Worm (Caenorhabditis elegans) whole organism, late embryonic: Measurements from ENCODE around the gene adt-2.

Source experiments
- F13H6.1 ChIP-seq: sonication (generic microtip); optimal IDR thresholded peaks from 2 replicates; lab custom pipeline; 2016; ENCODE audit warnings: missing genetic modification characterization, missing compliant biosample characterization
- K09A11.1 ChIP-seq: sonication (generic microtip); optimal IDR thresholded peaks from 2 replicates; lab custom pipeline; 2017; ENCODE audit warnings: antibody characterized with exemption, mild to moderate bottlenecking, missing genetic modification characterization, missing compliant biosample characterization; ENCODE audit not compliant: insufficient read depth
- ceh-14 ChIP-seq: sonication (generic microtip); optimal IDR thresholded peaks from 2 replicates; lab custom pipeline; 2016; ENCODE audit warnings: missing genotype, missing genetic modification characterization, missing compliant biosample characterization
- ceh-19 ChIP-seq: fragments of 200-800 bp; sonication (Bioruptor generic); optimal IDR thresholded peaks from 2 replicates; lab custom pipeline; 2018; ENCODE audit warnings: mild to moderate bottlenecking, missing genetic modification characterization, missing compliant biosample characterization
- ceh-34 ChIP-seq: sonication (generic microtip); optimal IDR thresholded peaks from 2 replicates; lab custom pipeline; 2016; ENCODE audit warnings: mild to moderate bottlenecking, missing genetic modification characterization, missing compliant biosample characterization
- ceh-45 ChIP-seq: fragments of 200-800 bp; sonication (Bioruptor generic); IDR thresholded peaks from 2 replicates; pipeline ENCODE4 v1.3.6; 2022; ENCODE audit warnings: missing genetic modification reagents, missing genetic modification characterization, missing compliant biosample characterization
- ceh-48 ChIP-seq: sonication (generic microtip); optimal IDR thresholded peaks from 2 replicates; lab custom pipeline; 2016; ENCODE audit warnings: missing genetic modification characterization, inconsistent platforms, missing compliant biosample characterization
- ceh-6 ChIP-seq: fragments of 200-800 bp; sonication (Bioruptor generic); optimal IDR thresholded peaks from 2 replicates; lab custom pipeline; 2018; ENCODE audit warnings: mild to moderate bottlenecking, missing genetic modification characterization, missing compliant biosample characterization
- che-1 ChIP-seq: sonication (generic microtip); optimal IDR thresholded peaks from 2 replicates; lab custom pipeline; 2016; ENCODE audit warnings: mild to moderate bottlenecking, missing genetic modification characterization, missing compliant biosample characterization
- fkh-6 ChIP-seq: sonication (generic microtip); optimal IDR thresholded peaks from 2 replicates; lab custom pipeline; 2016; ENCODE audit warnings: missing genetic modification characterization, missing compliant biosample characterization
- hlh-13 ChIP-seq: fragments of 200-800 bp; sonication (Bioruptor generic); optimal IDR thresholded peaks from 2 replicates; lab custom pipeline; 2018; ENCODE audit warnings: mild to moderate bottlenecking, missing genetic modification characterization, missing compliant biosample characterization
- hlh-8 ChIP-seq: sonication (generic microtip); optimal IDR thresholded peaks from 2 replicates; lab custom pipeline; 2016; ENCODE audit warnings: missing genotype, missing genetic modification characterization, missing compliant biosample characterization
- lin-11 ChIP-seq: fragments of 200-800 bp; sonication (Bioruptor generic); optimal IDR thresholded peaks from 2 replicates; lab custom pipeline; 2018; ENCODE audit warnings: mild to moderate bottlenecking, missing genetic modification characterization, missing compliant biosample characterization
- mec-3 ChIP-seq: sonication (generic microtip); optimal IDR thresholded peaks from 2 replicates; lab custom pipeline; 2016; ENCODE audit warnings: borderline replicate concordance, missing genetic modification characterization, missing compliant biosample characterization
- nhr-232 ChIP-seq: sonication (generic microtip); optimal IDR thresholded peaks from 2 replicates; lab custom pipeline; 2016; ENCODE audit warnings: missing genetic modification characterization, missing compliant biosample characterization
- pax-1 ChIP-seq: fragments of 150-350 bp; optimal IDR thresholded peaks from 2 replicates; lab custom pipeline; 2014; ENCODE audit warnings: missing biosample characterization, missing genetic modification characterization
- pha-4 ChIP-seq: fragments of 150-350 bp; optimal IDR thresholded peaks from 2 replicates; lab custom pipeline; 2018; ENCODE audit warnings: missing biosample characterization, missing genetic modification reagents, missing genetic modification characterization
- syd-9 ChIP-seq: sonication (generic microtip); optimal IDR thresholded peaks from 2 replicates; lab custom pipeline; 2016; ENCODE audit warnings: mild to moderate bottlenecking, missing genetic modification characterization, moderate library complexity, missing compliant biosample characterization
- tbx-7 ChIP-seq: sonication (generic microtip); optimal IDR thresholded peaks from 2 replicates; lab custom pipeline; 2016; ENCODE audit warnings: missing genotype, missing genetic modification characterization, missing compliant biosample characterization
- unc-55 ChIP-seq: sonication (generic microtip); optimal IDR thresholded peaks from 2 replicates; lab custom pipeline; 2017; ENCODE audit warnings: missing biosample characterization, missing genetic modification reagents, missing genetic modification characterization
- unc-86 ChIP-seq: sonication (generic microtip); optimal IDR thresholded peaks from 2 replicates; lab custom pipeline; 2016; ENCODE audit warnings: missing genetic modification characterization, missing compliant biosample characterization
- zip-5 ChIP-seq: sonication (generic microtip); optimal IDR thresholded peaks from 2 replicates; lab custom pipeline; 2016; ENCODE audit warnings: missing genetic modification characterization, missing compliant biosample characterization
- ztf-16 ChIP-seq: sonication (generic microtip); optimal IDR thresholded peaks from 2 replicates; lab custom pipeline; 2017; ENCODE audit warnings: missing genetic modification characterization, missing compliant biosample characterization

The adt-2 gene

DNA sequence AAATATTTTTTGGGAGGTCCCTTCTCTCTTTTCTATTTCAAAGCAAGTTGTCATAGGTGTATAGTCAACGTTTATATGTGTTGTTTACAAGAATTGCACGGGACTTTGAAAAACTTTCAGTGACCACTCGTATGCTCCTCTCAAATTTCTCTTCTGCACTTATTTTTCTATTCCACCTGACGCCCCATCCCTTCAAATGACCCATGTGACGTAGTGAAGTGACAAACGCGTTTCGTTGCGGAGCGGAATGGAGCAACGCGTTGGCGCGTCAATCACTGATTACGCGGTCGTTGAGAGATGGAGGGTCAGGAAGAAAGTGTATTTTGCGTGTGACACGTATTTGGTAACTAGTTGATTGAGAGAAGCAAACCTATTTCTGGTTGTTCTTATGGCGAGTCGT is 50.0 kb downstream of the adt-2 start:
- no peak for TF ChIP-seq tbx-7 (tag; lab: Kevin White, UChicago)
- no peak for TF ChIP-seq ceh-45 (GFP tag; lab: Robert Waterston, UW)
- no peak for TF ChIP-seq che-1 (tag; lab: Kevin White, UChicago)
- TF ChIP-seq unc-55 = peak; percentile 68

ce11 chrX:7638790-7639189 is 52.8 kb downstream of the adt-2 start:
- TF ChIP-seq hlh-13 (GFP tag; lab: Kevin White, UChicago) = no peak
- TF ChIP-seq F13H6.1 = no peak
- no peak for TF ChIP-seq unc-86 (tag; lab: Kevin White, UChicago)

ce11 chrX:7640391-7640790 is 54.4 kb downstream of the adt-2 start:
- no peak for TF ChIP-seq nhr-232 (tag; lab: Kevin White, UChicago)
- TF ChIP-seq fkh-6 (tag; lab: Kevin White, UChicago) = no peak
- TF ChIP-seq lin-11 (tag; lab: Kevin White, UChicago) = no peak
- TF ChIP-seq zip-5 (tag; lab: Kevin White, UChicago) = no peak
- no peak for TF ChIP-seq ceh-34 (tag; lab: Kevin White, UChicago)
- TF ChIP-seq hlh-13 (GFP tag; lab: Kevin White, UChicago) = no peak
- no peak for TF ChIP-seq syd-9 (tag; lab: Kevin White, UChicago)
- TF ChIP-seq mec-3 (tag; lab: Kevin White, UChicago) = no peak
- TF ChIP-seq pha-4 (tag; lab: Kevin White, UChicago) = no peak
- no peak for TF ChIP-seq hlh-8 (tag; lab: Kevin White, UChicago)
- TF ChIP-seq unc-55 = no peak
- no peak for TF ChIP-seq ceh-19 (GFP tag; lab: Kevin White, UChicago)
- no peak for TF ChIP-seq pax-1 (tag; lab: Kevin White, UChicago)
- TF ChIP-seq ceh-48 (tag; lab: Kevin White, UChicago) = no peak
- TF ChIP-seq ceh-14 (tag; lab: Kevin White, UChicago) = no peak
- TF ChIP-seq ztf-16 = no peak
- TF ChIP-seq K09A11.1 = no peak
- TF ChIP-seq tbx-7 (tag; lab: Kevin White, UChicago) = no peak
- TF ChIP-seq, all 69 proteins: peak for 0

ce11 chrX:7640811-7641210 is 54.8 kb downstream of the adt-2 start:
- TF ChIP-seq syd-9 (tag; lab: Kevin White, UChicago) = no peak
- no peak for TF ChIP-seq pax-1 (tag; lab: Kevin White, UChicago)
- no peak for TF ChIP-seq ceh-6
- TF ChIP-seq, all 69 proteins: peak for 0
